Worm (Caenorhabditis elegans) whole organism, late embryonic: ENCODE measurements around the gene phat-6.

ENCODE experiments used
- K09A11.1 ChIP-seq: sonication (generic microtip); optimal IDR thresholded peaks from 2 replicates; lab custom pipeline; 2017; ENCODE audit warnings: antibody characterized with exemption, mild to moderate bottlenecking, missing genetic modification characterization, missing compliant biosample characterization; ENCODE audit not compliant: insufficient read depth
- lim-6 ChIP-seq: sonication (generic microtip); optimal IDR thresholded peaks from 2 replicates; lab custom pipeline; 2016; ENCODE audit warnings: missing genetic modification characterization, missing compliant biosample characterization
- pat-9 ChIP-seq: fragments of 200-800 bp; sonication (Bioruptor generic); optimal IDR thresholded peaks from 2 replicates; lab custom pipeline; 2018; ENCODE audit warnings: mild to moderate bottlenecking, missing genetic modification characterization, moderate library complexity, missing compliant biosample characterization

- TF ChIP-seq pat-9 (tag; lab: Kevin White, UChicago): no peak
- no peak for TF ChIP-seq K09A11.1
- no peak for TF ChIP-seq lim-6
These were observed 35.0 kb upstream of the phat-6 start for ce11 chrX:15229174-15229573.
